Worm (Caenorhabditis elegans): ENCODE results near the gene T28F3.9.

ce11 chrIV:17361143-17361542, 52.8 kb downstream of the T28F3.9 start, which contains the start of gene clec-202:
- TF ChIP-seq B0261.1 (tag; optimal IDR thresholded peaks at IDR 0.05) (no peak), ztf-25 (GFP tag; IDR thresholded peaks at IDR 0.05) (no peak), tbx-9 (tag; optimal IDR thresholded peaks at IDR 0.05; ENCODE audit: borderline replicate concordance) (no peak)
